Comparison of ENCODE assay signal across 3 worm cellular contexts in the genomic region with DNA sequence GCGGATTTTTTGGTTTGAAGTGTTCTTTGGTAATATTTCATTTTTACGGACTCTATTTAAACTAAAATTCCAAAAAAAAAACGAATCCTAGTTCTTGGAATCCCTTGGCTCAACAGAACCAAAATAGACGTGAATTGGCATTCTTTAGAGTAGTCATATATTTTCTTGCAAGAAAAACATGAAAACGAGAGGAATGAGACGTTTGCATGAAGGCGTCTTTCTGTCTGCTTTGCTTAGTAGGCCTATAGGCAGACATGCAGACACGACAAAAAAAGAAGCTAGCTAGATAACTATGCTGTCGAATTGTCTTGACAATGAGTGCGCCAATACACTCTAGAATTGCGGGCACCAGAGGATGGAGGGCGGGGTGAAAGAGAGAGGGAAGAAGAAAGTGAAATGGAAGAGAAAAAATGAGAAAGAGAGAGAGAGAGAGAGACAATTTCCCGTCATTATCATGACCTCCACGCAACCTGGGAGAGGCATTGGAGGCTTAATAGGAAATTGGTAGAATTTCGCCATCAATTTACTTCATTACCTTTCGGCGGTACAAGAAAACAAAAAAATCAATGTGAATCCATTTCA.
TF ChIP-seq lines count a peak whose summit lies in the region.

No protein-coding gene starts in this region.

TF ChIP-seq in whole organism, L1 larva, 84 proteins besides CTCF, POLR2A, EP300 and RAD21 (continued from another document and continues in another):
- TF ChIP-seq fkh-8 (tag; optimal IDR thresholded peaks at IDR 0.05; lab: Kevin White, UChicago) (peak; percentile 74), fkh-10 (GFP tag; optimal IDR thresholded peaks at IDR 0.05; lab: Kevin White, UChicago) (no peak), nhr-237 (tag; optimal IDR thresholded peaks at IDR 0.05; lab: Kevin White, UChicago) (no peak), ama-1 (optimal IDR thresholded peaks at IDR 0.05; lab: Kevin White, UChicago) (no peak), efl-3 (GFP tag; optimal IDR thresholded peaks at IDR 0.05; lab: Kevin White, UChicago) (no peak), hpl-2 (GFP tag; optimal IDR thresholded peaks at IDR 0.05; lab: Kevin White, UChicago) (no peak), zip-4 (GFP tag; optimal IDR thresholded peaks at IDR 0.05; lab: Kevin White, UChicago) (no peak), dsc-1 (tag; optimal IDR thresholded peaks at IDR 0.05; lab: Kevin White, UChicago) (peak; percentile 16), nhr-28 (tag; optimal IDR thresholded peaks at IDR 0.05; lab: Kevin White, UChicago) (no peak), unc-86 (tag; optimal IDR thresholded peaks at IDR 0.05; lab: Kevin White, UChicago) (no peak), lir-3 (tag; optimal IDR thresholded peaks at IDR 0.05; lab: Kevin White, UChicago; ENCODE audit: poor library complexity) (no peak), snpc-4 (tag; optimal IDR thresholded peaks at IDR 0.05; lab: Kevin White, UChicago) (no peak), tbx-2 (tag; optimal IDR thresholded peaks at IDR 0.05; lab: Kevin White, UChicago) (no peak), swsn-7 (tag; optimal IDR thresholded peaks at IDR 0.05; lab: Kevin White, UChicago) (no peak), mep-1 (tag; optimal IDR thresholded peaks at IDR 0.05; lab: Kevin White, UChicago) (no peak), mef-2 (tag; optimal IDR thresholded peaks at IDR 0.05; lab: Kevin White, UChicago) (no peak), ztf-11 (tag; optimal IDR thresholded peaks at IDR 0.05; lab: Kevin White, UChicago) (no peak), rnt-1 (tag; optimal IDR thresholded peaks at IDR 0.05; lab: Kevin White, UChicago) (no peak), sptf-1 (tag; optimal IDR thresholded peaks at IDR 0.05; lab: Kevin White, UChicago) (no peak), dpl-1 (GFP tag; optimal IDR thresholded peaks at IDR 0.05; lab: Kevin White, UChicago) (no peak), C04F5.9 (tag; optimal IDR thresholded peaks at IDR 0.05; lab: Kevin White, UChicago) (no peak), nhr-84 (tag; optimal IDR thresholded peaks at IDR 0.05; lab: Kevin White, UChicago) (no peak), unc-98 (GFP tag; IDR thresholded peaks at IDR 0.05; lab: Robert Waterston, UW) (no peak), unc-30 (tag; optimal IDR thresholded peaks at IDR 0.05; lab: Kevin White, UChicago) (no peak), grh-1 (GFP tag; IDR thresholded peaks at IDR 0.05; lab: Robert Waterston, UW) (no peak), pax-3 (tag; optimal IDR thresholded peaks at IDR 0.05; lab: Kevin White, UChicago) (no peak), nhr-90 (tag; optimal IDR thresholded peaks at IDR 0.05; lab: Kevin White, UChicago; ENCODE audit: poor library complexity) (no peak), lin-14 (GFP tag; optimal IDR thresholded peaks at IDR 0.05; lab: Kevin White, UChicago) (peak; percentile 70), ces-1 (GFP tag; optimal IDR thresholded peaks at IDR 0.05; lab: Kevin White, UChicago) (no peak), jun-1 (tag; optimal IDR thresholded peaks at IDR 0.05; lab: Kevin White, UChicago) (peak; percentile 19), isw-1 (GFP tag; IDR thresholded peaks at IDR 0.05; lab: Robert Waterston, UW) (no peak), mab-9 (GFP tag; IDR thresholded peaks at IDR 0.05; lab: Robert Waterston, UW) (no peak), nhr-47 (tag; optimal IDR thresholded peaks at IDR 0.05; lab: Kevin White, UChicago) (peak; percentile 31), ceh-82 (tag; optimal IDR thresholded peaks at IDR 0.05; lab: Kevin White, UChicago) (peak in 2 of 3 experiments; percentile 15 to 21), nhr-85 (tag; lab: Kevin White, UChicago) (peak; percentile 80), nhr-12 (tag; optimal IDR thresholded peaks at IDR 0.05; lab: Kevin White, UChicago) (no peak), egl-27 (tag; optimal IDR thresholded peaks at IDR 0.05; lab: Kevin White, UChicago) (no peak), zag-1 (tag; optimal IDR thresholded peaks at IDR 0.05; lab: Kevin White, UChicago) (no peak), C16A3.4 (tag; optimal IDR thresholded peaks at IDR 0.05; lab: Kevin White, UChicago) (no peak), ceh-8 (GFP tag; optimal IDR thresholded peaks at IDR 0.05; lab: Kevin White, UChicago) (no peak), ceh-63 (GFP tag; optimal IDR thresholded peaks at IDR 0.05; lab: Kevin White, UChicago) (no peak), ceh-88 (GFP tag; IDR thresholded peaks at IDR 0.05; lab: Robert Waterston, UW) (no peak), hlh-17 (GFP tag; optimal IDR thresholded peaks at IDR 0.05; lab: Kevin White, UChicago; ENCODE audit: borderline replicate concordance) (no peak), aha-1 (tag; optimal IDR thresholded peaks at IDR 0.05; lab: Kevin White, UChicago) (no peak)

TF ChIP-seq in whole organism, L2 larva, 48 proteins besides CTCF, POLR2A, EP300 and RAD21 (continued from another document):
- peak; percentile 26 for TF ChIP-seq sma-9 (GFP tag; optimal IDR thresholded peaks at IDR 0.05; lab: Kevin White, UChicago)
- TF ChIP-seq sma-9 (tag; optimal IDR thresholded peaks at IDR 0.05; lab: Kevin White, UChicago): no peak
- peak; percentile 80 for TF ChIP-seq blmp-1 (tag; optimal IDR thresholded peaks at IDR 0.05; lab: Kevin White, UChicago; ENCODE audit: insufficient read depth)
- no peak for TF ChIP-seq unc-39 (tag; optimal IDR thresholded peaks at IDR 0.05; lab: Kevin White, UChicago)
- no peak for TF ChIP-seq lin-11 (tag; optimal IDR thresholded peaks at IDR 0.05; lab: Kevin White, UChicago)
- TF ChIP-seq egl-27 (tag; optimal IDR thresholded peaks at IDR 0.05; lab: Kevin White, UChicago): no peak
- TF ChIP-seq gmeb-1 (tag; optimal IDR thresholded peaks at IDR 0.05; lab: Kevin White, UChicago): no peak
- TF ChIP-seq zag-1 (tag; optimal IDR thresholded peaks at IDR 0.05; lab: Kevin White, UChicago): no peak
- TF ChIP-seq nhr-25 (tag; optimal IDR thresholded peaks at IDR 0.05; lab: Kevin White, UChicago): peak; percentile 69
- TF ChIP-seq F13H6.1 (tag; optimal IDR thresholded peaks at IDR 0.05; lab: Kevin White, UChicago): peak; percentile 15
- peak; percentile 14 for TF ChIP-seq mab-5 (tag; optimal IDR thresholded peaks at IDR 0.05; lab: Kevin White, UChicago)
- peak; percentile 55 for TF ChIP-seq nhr-129 (tag; optimal IDR thresholded peaks at IDR 0.05; lab: Kevin White, UChicago)
- TF ChIP-seq dmd-4 (tag; optimal IDR thresholded peaks at IDR 0.05; lab: Kevin White, UChicago): no peak
TF ChIP-seq in whole organism, L2 larva: peak in this region for 8.

TF ChIP-seq in whole organism, L3 larva, 47 proteins besides CTCF, POLR2A, EP300 and RAD21 (continued from another document):
- TF ChIP-seq mdl-1 (tag; optimal IDR thresholded peaks at IDR 0.05; lab: Kevin White, UChicago) (no peak), nhr-25 (tag; optimal IDR thresholded peaks at IDR 0.05; lab: Kevin White, UChicago) (peak; percentile 71), skn-1 (tag; optimal IDR thresholded peaks at IDR 0.05; lab: Kevin White, UChicago) (no peak)
